Worm (Caenorhabditis elegans) whole organism, L1 larva: ENCODE results near the gene K03B4.1.

Experiments used
- blmp-1 ChIP-seq: fragments of 150-350 bp; optimal IDR thresholded peaks from 2 replicates; lab custom pipeline; 2014; ENCODE audit warnings: missing biosample characterization, missing genetic modification characterization
- ceh-63 ChIP-seq: fragments of 200-800 bp; sonication (Bioruptor generic); optimal IDR thresholded peaks from 2 replicates; lab custom pipeline; 2018; ENCODE audit warnings: mild to moderate bottlenecking, missing genetic modification characterization, missing compliant biosample characterization
- ceh-8 ChIP-seq: fragments of 200-800 bp; sonication (Bioruptor generic); optimal IDR thresholded peaks from 2 replicates; lab custom pipeline; 2018; ENCODE audit warnings: mild to moderate bottlenecking, missing genetic modification characterization, moderate library complexity, missing compliant biosample characterization
- ceh-82 ChIP-seq, 3 experiments: fragments of 150-350 bp in 1 of 3; sonication (generic microtip) in 2 of 3; optimal IDR thresholded peaks; 2 replicates each; lab custom pipeline; 2014 to 2017; ENCODE audit warnings: missing biosample characterization in 3 of 3, missing genetic modification characterization in 3 of 3
- efl-1 ChIP-seq, 4 experiments: fragments of 150-350 bp; optimal IDR thresholded peaks in 3 of 4; peaks in 1 of 4; 1 replicate in 1 of 4; 2 replicates in 3 of 4; lab custom pipeline; 2014; ENCODE audit warnings: missing biosample characterization in 2 of 4, missing genetic modification characterization in 2 of 4, missing genetic modification reagents in 2 of 4
- efl-3 ChIP-seq: fragments of 200-800 bp; sonication (Bioruptor generic); optimal IDR thresholded peaks from 2 replicates; lab custom pipeline; 2018; ENCODE audit warnings: mild to moderate bottlenecking, missing genetic modification characterization, missing compliant biosample characterization
- egl-13 ChIP-seq: sonication (generic microtip); optimal IDR thresholded peaks from 2 replicates; lab custom pipeline; 2016; ENCODE audit warnings: missing genotype, missing genetic modification reagents, missing genetic modification characterization, missing compliant biosample characterization
- egl-27 ChIP-seq, 2 experiments: fragments of 150-350 bp in 1 of 2; sonication (generic microtip); optimal IDR thresholded peaks; 3 replicates each; lab custom pipeline; 2017 to 2018; ENCODE audit warnings: missing biosample characterization in 2 of 2, missing genetic modification characterization in 2 of 2, missing genetic modification reagents in 2 of 2
- elt-3 ChIP-seq, 6 experiments: fragments of 150-350 bp in 1 of 6; sonication (generic microtip); optimal IDR thresholded peaks; 2 replicates each; lab custom pipeline; 2017 to 2018; ENCODE audit warnings: missing biosample characterization in 6 of 6, missing genetic modification characterization in 6 of 6, inconsistent platforms in 1 of 6
- fkh-4 ChIP-seq: sonication (generic microtip); optimal IDR thresholded peaks from 2 replicates; lab custom pipeline; 2016; ENCODE audit warnings: missing compliant biosample characterization, missing genetic modification characterization, borderline replicate concordance
- hlh-4 ChIP-seq: sonication (generic microtip); optimal IDR thresholded peaks from 2 replicates; lab custom pipeline; 2016; ENCODE audit warnings: mild to moderate bottlenecking, missing genetic modification characterization, missing compliant biosample characterization
- isw-1 ChIP-seq: fragments of 200-800 bp; sonication (Bioruptor generic); IDR thresholded peaks from 2 replicates; pipeline ENCODE4 v1.3.6; 2022; ENCODE audit warnings: missing genetic modification characterization, missing compliant biosample characterization
- lin-13 ChIP-seq: fragments of 150-350 bp; optimal IDR thresholded peaks from 2 replicates; lab custom pipeline; 2014; ENCODE audit warnings: missing biosample characterization, missing genetic modification reagents, missing genetic modification characterization
- lin-14 ChIP-seq: fragments of 200-800 bp; sonication (Bioruptor generic); optimal IDR thresholded peaks from 2 replicates; lab custom pipeline; 2018; ENCODE audit warnings: mild to moderate bottlenecking, missing genetic modification characterization, moderate library complexity, missing compliant biosample characterization
- lin-15B ChIP-seq: fragments of 150-350 bp; sonication (generic microtip); optimal IDR thresholded peaks from 3 replicates; lab custom pipeline; 2014; ENCODE audit warnings: missing biosample characterization, missing genetic modification characterization
- lin-39 ChIP-seq: fragments of 150-350 bp; optimal IDR thresholded peaks from 2 replicates; lab custom pipeline; 2014; ENCODE audit warnings: missing biosample characterization, missing genetic modification reagents, missing genetic modification characterization
- lir-3 ChIP-seq: sonication (generic microtip); optimal IDR thresholded peaks from 2 replicates; lab custom pipeline; 2016; ENCODE audit warnings: mild to moderate bottlenecking, missing genetic modification characterization, moderate library complexity, missing compliant biosample characterization; ENCODE audit not compliant: poor library complexity
- lsy-2 ChIP-seq, 2 experiments: fragments of 150-350 bp; optimal IDR thresholded peaks; 2 replicates each; lab custom pipeline; 2014; ENCODE audit warnings: missing biosample characterization in 2 of 2, missing genetic modification characterization in 2 of 2
- mab-9 ChIP-seq: fragments of 200-800 bp; sonication (Bioruptor generic); IDR thresholded peaks from 2 replicates; pipeline ENCODE4 v1.3.6; 2022; ENCODE audit warnings: missing genetic modification reagents, missing genetic modification characterization, missing compliant biosample characterization
- mdl-1 ChIP-seq, 2 experiments: fragments of 150-350 bp; optimal IDR thresholded peaks; 2 replicates each; lab custom pipeline; 2014 to 2017; ENCODE audit warnings: missing biosample characterization in 2 of 2, missing genetic modification characterization in 2 of 2, inconsistent platforms in 1 of 2
- nhr-11 ChIP-seq: fragments of 150-350 bp; optimal IDR thresholded peaks from 2 replicates; lab custom pipeline; 2014; ENCODE audit warnings: missing biosample characterization, missing genetic modification characterization
- nhr-19 ChIP-seq: fragments of 200-800 bp; sonication (Bioruptor generic); conservative IDR thresholded peaks from 2 replicates; pipeline ENCODE4 v1.3.6; 2022; ENCODE audit warnings: missing genetic modification characterization, missing compliant biosample characterization
- nhr-20 ChIP-seq: sonication (generic microtip); optimal IDR thresholded peaks from 2 replicates; lab custom pipeline; 2016; ENCODE audit warnings: mild to moderate bottlenecking, missing genetic modification characterization, missing compliant biosample characterization
- nhr-71 ChIP-seq: sonication (generic microtip); optimal IDR thresholded peaks from 2 replicates; lab custom pipeline; 2016; ENCODE audit warnings: mild to moderate bottlenecking, missing genetic modification characterization, moderate library complexity, missing compliant biosample characterization
- nhr-85 ChIP-seq: sonication (generic microtip); peaks from one replicate; lab custom pipeline; 2016; ENCODE audit warnings: missing genetic modification characterization, inconsistent platforms, missing compliant biosample characterization
- nhr-90 ChIP-seq: sonication (generic microtip); optimal IDR thresholded peaks from 2 replicates; lab custom pipeline; 2016; ENCODE audit warnings: mild to moderate bottlenecking, missing genetic modification characterization, missing compliant biosample characterization; ENCODE audit not compliant: poor library complexity
- pag-3 ChIP-seq: sonication (generic microtip); optimal IDR thresholded peaks from 2 replicates; lab custom pipeline; 2017; ENCODE audit warnings: missing genetic modification characterization, mild to moderate bottlenecking, missing compliant biosample characterization, antibody characterized with exemption, borderline replicate concordance; ENCODE audit not compliant: insufficient read depth
- rnt-1 ChIP-seq: sonication (generic microtip); optimal IDR thresholded peaks from 2 replicates; lab custom pipeline; 2016; ENCODE audit warnings: mild to moderate bottlenecking, missing genetic modification characterization, moderate library complexity, missing compliant biosample characterization
- snpc-4 ChIP-seq: fragments of 150-350 bp; optimal IDR thresholded peaks from 2 replicates; lab custom pipeline; 2014; ENCODE audit warnings: missing biosample characterization, missing genetic modification characterization
- snu-23 ChIP-seq: sonication (generic microtip); optimal IDR thresholded peaks from 2 replicates; lab custom pipeline; 2016; ENCODE audit warnings: missing genetic modification characterization, missing compliant biosample characterization
- sup-37 ChIP-seq: fragments of 200-800 bp; sonication (Bioruptor generic); optimal IDR thresholded peaks from 2 replicates; lab custom pipeline; 2018; ENCODE audit warnings: mild to moderate bottlenecking, missing genetic modification characterization, missing compliant biosample characterization
- tbx-2 ChIP-seq: sonication (generic microtip); optimal IDR thresholded peaks from 2 replicates; lab custom pipeline; 2016; ENCODE audit warnings: missing genetic modification characterization, missing compliant biosample characterization
- unc-130 ChIP-seq: fragments of 150-350 bp; optimal IDR thresholded peaks from 2 replicates; lab custom pipeline; 2017; ENCODE audit warnings: missing biosample characterization, missing genetic modification characterization, inconsistent platforms
- unc-98 ChIP-seq: fragments of 200-800 bp; sonication (Bioruptor generic); IDR thresholded peaks from 2 replicates; pipeline ENCODE4 v1.3.6; 2022; ENCODE audit warnings: missing genetic modification characterization, missing compliant biosample characterization
- vab-15 ChIP-seq: sonication (generic microtip); optimal IDR thresholded peaks from 2 replicates; lab custom pipeline; 2017; ENCODE audit warnings: missing genotype, mild to moderate bottlenecking, missing genetic modification characterization, missing compliant biosample characterization
- xbp-1 ChIP-seq: sonication (generic microtip); optimal IDR thresholded peaks from 2 replicates; lab custom pipeline; 2016; ENCODE audit warnings: missing genetic modification characterization, missing compliant biosample characterization
- ztf-4 ChIP-seq: fragments of 150-350 bp; optimal IDR thresholded peaks from 2 replicates; lab custom pipeline; 2014; ENCODE audit warnings: missing biosample characterization, missing genetic modification characterization

The K03B4.1 gene

ce11 chrV:4693282-4693588, 4.1 kb downstream of the K03B4.1 start (continued):
- TF ChIP-seq egl-13 (tag; lab: Kevin White, UChicago) = no peak
- no peak for TF ChIP-seq isw-1 (GFP tag; lab: Robert Waterston, UW)
- peak; percentile 64 for TF ChIP-seq nhr-71
- TF ChIP-seq fkh-4 = no peak
- no peak for TF ChIP-seq ceh-63
- TF ChIP-seq nhr-20 (tag; lab: Kevin White, UChicago) = peak; percentile 61
- TF ChIP-seq nhr-90 (tag; lab: Kevin White, UChicago) = no peak
- no peak for TF ChIP-seq vab-15 (tag; lab: Kevin White, UChicago)
- TF ChIP-seq efl-1 (optimal IDR thresholded peaks at IDR 0.05; lab: Kevin White, UChicago) = no peak
- no peak for TF ChIP-seq efl-1 (GFP tag; optimal IDR thresholded peaks at IDR 0.05 in 1 of 2; lab: Kevin White, UChicago)
- no peak for TF ChIP-seq ceh-8
- no peak for TF ChIP-seq lin-13 (GFP tag; lab: Kevin White, UChicago)
- TF ChIP-seq ceh-82 (tag; optimal IDR thresholded peaks at IDR 0.05; lab: Kevin White, UChicago) = no peak
- no peak for TF ChIP-seq hlh-4 (tag; lab: Kevin White, UChicago)
- no peak for TF ChIP-seq lin-15B (tag; lab: Kevin White, UChicago)
- TF ChIP-seq mab-9 = no peak
- TF ChIP-seq snpc-4 (tag; lab: Kevin White, UChicago) = no peak
- peak; percentile 32 for TF ChIP-seq unc-130 (tag; lab: Kevin White, UChicago)
- TF ChIP-seq, all 84 proteins: peak for 10

- peak; percentile 14 for TF ChIP-seq tbx-2 (tag; lab: Kevin White, UChicago)
- TF ChIP-seq lin-15B (tag; lab: Kevin White, UChicago) = no peak
- no peak for TF ChIP-seq efl-3 (GFP tag; lab: Kevin White, UChicago)
- TF ChIP-seq sup-37 = peak; percentile 43
- peak; percentile 65 for TF ChIP-seq nhr-71
- no peak for TF ChIP-seq efl-1 (optimal IDR thresholded peaks at IDR 0.05; lab: Kevin White, UChicago)
- peak in 1 of 2 experiments; percentile 84 for TF ChIP-seq efl-1 (GFP tag; optimal IDR thresholded peaks at IDR 0.05 in 1 of 2; lab: Kevin White, UChicago)
- TF ChIP-seq snu-23 (GFP tag; lab: Kevin White, UChicago) = peak; percentile 11
- TF ChIP-seq lsy-2 (tag; optimal IDR thresholded peaks at IDR 0.05; lab: Kevin White, UChicago) = peak; percentile 9 to 62
- peak; percentile 15 for TF ChIP-seq rnt-1
- TF ChIP-seq unc-130 (tag; lab: Kevin White, UChicago) = no peak
- TF ChIP-seq nhr-85 (tag; lab: Kevin White, UChicago) = peak; percentile 66
- peak; percentile 68 for TF ChIP-seq vab-15 (tag; lab: Kevin White, UChicago)
- peak; percentile 35 for TF ChIP-seq nhr-20 (tag; lab: Kevin White, UChicago)
- peak; percentile 16 for TF ChIP-seq blmp-1
- TF ChIP-seq mdl-1 (tag; optimal IDR thresholded peaks at IDR 0.05; lab: Kevin White, UChicago) = peak in 1 of 2 experiments; percentile 23
- TF ChIP-seq lin-14 (GFP tag; lab: Kevin White, UChicago) = peak; percentile 56
- TF ChIP-seq nhr-11 (tag; lab: Kevin White, UChicago) = peak; percentile 55
- no peak for TF ChIP-seq egl-27 (tag; optimal IDR thresholded peaks at IDR 0.05; lab: Kevin White, UChicago)
- TF ChIP-seq elt-3 (tag; optimal IDR thresholded peaks at IDR 0.05; lab: Kevin White, UChicago) = no peak
- peak; percentile 57 for TF ChIP-seq lir-3 (tag; lab: Kevin White, UChicago)
- TF ChIP-seq lin-39 = peak; percentile 27
- TF ChIP-seq xbp-1 (tag; lab: Kevin White, UChicago) = no peak
- TF ChIP-seq nhr-19 (GFP tag; lab: Robert Waterston, UW) = peak; percentile 46
- peak; percentile 24 for TF ChIP-seq ztf-4 (tag; lab: Kevin White, UChicago)
- TF ChIP-seq, all 84 proteins: peak for 18
Measured at ce11 chrV:4694466-4695092, 5.4 kb downstream of the K03B4.1 start.

ce11 chrV:4698675-4699074, 9.5 kb downstream of the K03B4.1 start:
- TF ChIP-seq lin-39 = no peak
- TF ChIP-seq blmp-1 = peak; percentile 36
- TF ChIP-seq elt-3 (tag; optimal IDR thresholded peaks at IDR 0.05; lab: Kevin White, UChicago) = peak in 1 of 6 experiments; percentile 27
- TF ChIP-seq pag-3 = no peak
- TF ChIP-seq unc-98 (GFP tag; lab: Robert Waterston, UW) = no peak
- TF ChIP-seq egl-27 (tag; optimal IDR thresholded peaks at IDR 0.05; lab: Kevin White, UChicago) = no peak
- TF ChIP-seq, all 84 proteins: peak for 2
